Fruit fly (Drosophila melanogaster): ENCODE measurements around the gene CG33642.

- TF ChIP-seq Camta (GFP tag; optimal IDR thresholded peaks at IDR 0.05) (peak; percentile 84), Fer3 (tag; optimal IDR thresholded peaks at IDR 0.05) (peak; percentile 84), MESR4 (GFP tag; optimal IDR thresholded peaks at IDR 0.05) (no peak), CG1602 (GFP tag; optimal IDR thresholded peaks at IDR 0.05) (peak; percentile 50), CG34224 (GFP tag; IDR thresholded peaks at IDR 0.05; ENCODE audit: partially characterized antibody) (no peak), chm (GFP tag; IDR thresholded peaks at IDR 0.05) (no peak), zfh2 (GFP tag; optimal IDR thresholded peaks at IDR 0.05) (peak; percentile 64), emc (GFP tag; optimal IDR thresholded peaks at IDR 0.05) (peak; percentile 87), CG31365 (tag; optimal IDR thresholded peaks at IDR 0.05) (no peak), salm (tag; optimal IDR thresholded peaks at IDR 0.05) (no peak), CG8765 (GFP tag; IDR thresholded peaks at IDR 0.05) (peak; percentile 73)
Measured at dm6 chr2L:13514945-13515687, 14.7 kb upstream of the CG33642 start.

All from whole organism, embryonic.